Worm (Caenorhabditis elegans): ENCODE data around the gene F49C12.3.

Gene F49C12.3

ce11 chrIV:9258547-9258946 lies 41.7 kb upstream of the F49C12.3 start (continued):
- TF ChIP-seq cebp-1 (GFP tag; IDR thresholded peaks at IDR 0.05) (no peak), cebp-1 (tag; optimal IDR thresholded peaks at IDR 0.05) (no peak), snpc-4 (GFP tag; optimal IDR thresholded peaks at IDR 0.05) (no peak), snpc-4 (tag; optimal IDR thresholded peaks at IDR 0.05) (peak in 1 of 4 experiments; percentile 11), hrde-1 (tag; optimal IDR thresholded peaks at IDR 0.05; ENCODE audit: borderline replicate concordance) (no peak), ama-1 (optimal IDR thresholded peaks at IDR 0.05) (peak; percentile 69), ama-1 (GFP tag; optimal IDR thresholded peaks at IDR 0.05) (no peak), cebp-2 (GFP tag; IDR thresholded peaks at IDR 0.05) (no peak), attf-3 (GFP tag; conservative IDR thresholded peaks at IDR 0.05) (0 out of 2 replicates have a peak, but pooled peaks have one; percentile 21), tbp1 (GFP tag; optimal IDR thresholded peaks at IDR 0.05) (no peak), F55B11.4 (tag; optimal IDR thresholded peaks at IDR 0.05; ENCODE audit: borderline replicate concordance, insufficient read depth) (no peak), lag-1 (GFP tag; IDR thresholded peaks at IDR 0.05) (no peak), F57A8.1 (GFP tag; optimal IDR thresholded peaks at IDR 0.05) (no peak), nhr-80 (tag; optimal IDR thresholded peaks at IDR 0.05) (no peak), akir-1 (GFP tag; optimal IDR thresholded peaks at IDR 0.05) (no peak), B0336.3 (GFP tag; IDR thresholded peaks at IDR 0.05) (no peak; the same call in 1 of the 2 replicates), lsl-1 (GFP tag; optimal IDR thresholded peaks at IDR 0.05) (no peak), madf-8 (GFP tag; conservative IDR thresholded peaks at IDR 0.05) (no peak)

DNA sequence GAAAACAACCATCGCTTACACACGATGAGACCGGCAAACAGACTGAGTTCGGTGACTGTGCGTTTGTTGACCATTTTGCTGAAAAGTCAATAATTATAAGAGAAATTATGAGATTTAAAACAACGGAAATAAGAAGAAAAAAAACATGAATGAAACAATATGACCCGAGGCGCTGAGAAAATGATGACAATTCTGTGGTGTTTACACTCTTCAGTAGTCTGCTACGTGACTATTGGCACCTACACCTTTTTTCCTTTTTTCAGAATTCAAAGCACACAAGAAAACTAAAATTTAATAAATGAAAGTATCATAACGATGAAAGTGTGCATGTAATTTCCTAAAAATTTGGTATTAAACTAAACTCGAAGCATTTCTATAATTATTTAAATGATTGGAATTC lies 40.5 kb upstream of the F49C12.3 start, which contains the start of gene Y11D7A.10:
Y11D7A.10 (minus strand) TSS at position 82 of the 400 bp plus-strand sequence.
- TF ChIP-seq nhr-90 (tag; optimal IDR thresholded peaks at IDR 0.05) (no peak), attf-6 (GFP tag; IDR thresholded peaks at IDR 0.05) (no peak), madf-10 (tag; optimal IDR thresholded peaks at IDR 0.05) (no peak), Y56A3A.18 (GFP tag; IDR thresholded peaks at IDR 0.05) (no peak), somi-1 (GFP tag; optimal IDR thresholded peaks at IDR 0.05) (no peak), B0035.1 (tag; optimal IDR thresholded peaks at IDR 0.05) (no peak), snpc-1.1 (tag; optimal IDR thresholded peaks at IDR 0.05; ENCODE audit: insufficient read depth) (no peak)

ce11 chrIV:9260334-9260733 lies 39.9 kb upstream of the F49C12.3 start:
- TF ChIP-seq Y53F4B.3 (GFP tag; IDR thresholded peaks at IDR 0.05) (no peak), sdz-38 (tag; optimal IDR thresholded peaks at IDR 0.05) (no peak), nfyb-1 (GFP tag; IDR thresholded peaks at IDR 0.05) (no peak), nfya-1 (tag; optimal IDR thresholded peaks at IDR 0.05; ENCODE audit: borderline replicate concordance, insufficient read depth) (no peak), ama-1 (optimal IDR thresholded peaks at IDR 0.05) (no peak), ama-1 (GFP tag; optimal IDR thresholded peaks at IDR 0.05) (no peak), B0035.1 (tag; optimal IDR thresholded peaks at IDR 0.05) (no peak), hmg-1.2 (GFP tag; IDR thresholded peaks at IDR 0.05) (peak; percentile 92), attf-3 (GFP tag; conservative IDR thresholded peaks at IDR 0.05) (peak; percentile 91)

- TF ChIP-seq ztf-3 (GFP tag; optimal IDR thresholded peaks at IDR 0.05) = no peak
- 0 out of 2 replicates have a peak, but pooled peaks have one; percentile 3 for TF ChIP-seq F37B4.10 (GFP tag; IDR thresholded peaks at IDR 0.05)
- peak; percentile 12 for TF ChIP-seq F57A8.1 (GFP tag; optimal IDR thresholded peaks at IDR 0.05)
These were observed 39.4 kb upstream of the F49C12.3 start for ce11 chrIV:9260826-9261225.

ce11 chrIV:9261687-9262086 lies 38.5 kb upstream of the F49C12.3 start, which contains the start of gene col-120:
Gene col-120, minus strand, starts transcription at chrIV:9261787.
- no peak for TF ChIP-seq K11D2.4 (GFP tag; IDR thresholded peaks at IDR 0.05)
- no peak for TF ChIP-seq snpc-1.3 (tag; optimal IDR thresholded peaks at IDR 0.05; ENCODE audit: insufficient read depth)
- no peak for TF ChIP-seq snpc-3.4 (tag; optimal IDR thresholded peaks at IDR 0.05)
- no peak for TF ChIP-seq ccch-3 (GFP tag; optimal IDR thresholded peaks at IDR 0.05)
- TF ChIP-seq F39B2.1 (GFP tag; IDR thresholded peaks at IDR 0.05) = no peak
- TF ChIP-seq athp-1 (tag; optimal IDR thresholded peaks at IDR 0.05) = no peak
